Worm (Caenorhabditis elegans) whole organism, mixed stage, embryonic: ENCODE data around the gene T28D9.1.

ENCODE experiments used
- ces-1 ChIP-seq: fragments of 150-350 bp; optimal IDR thresholded peaks from 2 replicates; lab custom pipeline; 2014; ENCODE audit warnings: missing biosample characterization, missing genetic modification reagents, missing genetic modification characterization
- elt-1 ChIP-seq: sonication (generic microtip); optimal IDR thresholded peaks from 2 replicates; lab custom pipeline; 2017; ENCODE audit warnings: missing genetic modification characterization, mild to moderate bottlenecking, missing compliant biosample characterization, antibody characterized with exemption, moderate library complexity, borderline replicate concordance; ENCODE audit not compliant: insufficient read depth
- lin-13 ChIP-seq: fragments of 150-350 bp; optimal IDR thresholded peaks from 2 replicates; lab custom pipeline; 2014; ENCODE audit warnings: missing biosample characterization, missing genetic modification characterization
- mls-2 ChIP-seq: sonication (generic microtip); optimal IDR thresholded peaks from 2 replicates; lab custom pipeline; 2016; ENCODE audit warnings: mild to moderate bottlenecking, missing genetic modification characterization, moderate library complexity, missing compliant biosample characterization

DNA sequence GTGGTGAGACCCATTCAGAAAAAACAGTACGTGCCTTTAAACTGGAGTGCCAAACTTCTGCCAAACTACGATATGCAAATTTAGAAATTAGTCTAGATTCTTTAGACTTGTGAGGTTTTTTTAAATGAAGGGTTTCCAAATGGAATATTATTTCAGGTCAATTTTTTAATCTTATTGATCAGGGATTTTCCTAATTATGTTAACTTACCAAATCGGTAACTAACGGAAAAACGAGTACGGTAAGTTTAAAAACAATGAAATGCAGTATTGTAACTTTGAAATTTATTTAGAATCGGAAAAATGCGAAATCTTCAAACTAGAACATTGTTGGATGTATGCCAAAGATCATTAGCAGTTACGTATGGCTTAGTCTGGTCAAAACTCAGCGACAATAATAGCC, 24.1 kb downstream of the T28D9.1 start, which contains the start of gene C56E6.7:
- no peak for TF ChIP-seq ces-1 (GFP tag; lab: Kevin White, UChicago)
- no peak for TF ChIP-seq mls-2
- no peak for TF ChIP-seq elt-1 (tag; lab: Kevin White, UChicago)
- no peak for TF ChIP-seq lin-13 (tag; lab: Kevin White, UChicago)
